Fruit fly (Drosophila melanogaster): ENCODE measurements around the gene CG33080.

The CG33080 gene

dm6 chrX:5699824-5700498, 17.6 kb downstream of the CG33080 start (continued):
- TF ChIP-seq ewg (GFP tag; optimal IDR thresholded peaks at IDR 0.05) (peak; percentile 52), E2f2 (GFP tag; IDR thresholded peaks at IDR 0.05) (peak; percentile 35; the same call in 1 of the 2 replicates), cad (GFP tag; optimal IDR thresholded peaks at IDR 0.05) (no peak), otp (GFP tag; IDR thresholded peaks at IDR 0.05) (peak; percentile 39; the same call in 1 of the 3 replicates), da (GFP tag; optimal IDR thresholded peaks at IDR 0.05) (no peak), CG7372 (GFP tag; IDR thresholded peaks at IDR 0.05) (no peak), stwl (tag; optimal IDR thresholded peaks at IDR 0.05) (no peak), CG13287 (GFP tag; IDR thresholded peaks at IDR 0.05; ENCODE audit: partially characterized antibody) (no peak), CG6683 (GFP tag; optimal IDR thresholded peaks at IDR 0.05) (peak; percentile 4), CG11723 (GFP tag; optimal IDR thresholded peaks at IDR 0.05) (peak; percentile 26), wek (GFP tag; optimal IDR thresholded peaks at IDR 0.05) (no peak), CG4730 (GFP tag; IDR thresholded peaks at IDR 0.05) (no peak), CG42726 (GFP tag; IDR thresholded peaks at IDR 0.05; ENCODE audit: partially characterized antibody) (no peak), tll (GFP tag; optimal IDR thresholded peaks at IDR 0.05) (no peak), sr (GFP tag; IDR thresholded peaks at IDR 0.05) (peak; percentile 49), seq (GFP tag; IDR thresholded peaks at IDR 0.05) (peak; percentile 28; the same call in 1 of the 2 replicates), sqz (GFP tag; optimal IDR thresholded peaks at IDR 0.05) (peak; percentile 27), pzg (GFP tag; optimal IDR thresholded peaks at IDR 0.05) (no peak), crol (GFP tag; IDR thresholded peaks at IDR 0.05) (peak; percentile 95), CG33213 (GFP tag; optimal IDR thresholded peaks at IDR 0.05) (no peak), D (optimal IDR thresholded peaks at IDR 0.05) (no peak), D (GFP tag; optimal IDR thresholded peaks at IDR 0.05) (peak; percentile 54), CG11456 (GFP tag; IDR thresholded peaks at IDR 0.05) (no peak), Myb (GFP tag; optimal IDR thresholded peaks at IDR 0.05) (peak; percentile 4), nom (GFP tag; optimal IDR thresholded peaks at IDR 0.05) (no peak), cwo (GFP tag; optimal IDR thresholded peaks at IDR 0.05) (peak; percentile 48), CG8290 (GFP tag; optimal IDR thresholded peaks at IDR 0.05) (no peak), CG8290 (tag; optimal IDR thresholded peaks at IDR 0.05) (peak in 1 of 2 experiments; percentile 31), ind (GFP tag; optimal IDR thresholded peaks at IDR 0.05) (peak; percentile 63), CG6689 (GFP tag; IDR thresholded peaks at IDR 0.05) (peak; percentile 70), HLH4C (GFP tag; IDR thresholded peaks at IDR 0.05; ENCODE audit: partially characterized antibody) (0 out of 3 replicates have a peak, but pooled peaks have one; percentile 12), Gug (GFP tag; IDR thresholded peaks at IDR 0.05) (peak; percentile 43; the same call in 3 of the 4 replicates), schlank (tag; optimal IDR thresholded peaks at IDR 0.05) (no peak), Sry-δ (GFP tag; optimal IDR thresholded peaks at IDR 0.05) (no peak), sens-2 (GFP tag; IDR thresholded peaks at IDR 0.05) (no peak), NC2α (GFP tag; optimal IDR thresholded peaks at IDR 0.05) (no peak), ssp (GFP tag; IDR thresholded peaks at IDR 0.05) (0 out of 2 replicates have a peak, but pooled peaks have one; percentile 33), ci (GFP tag; IDR thresholded peaks at IDR 0.05) (peak; percentile 70; the same call in 2 of the 3 replicates), wdn (GFP tag; IDR thresholded peaks at IDR 0.05) (no peak), Hey (tag; optimal IDR thresholded peaks at IDR 0.05) (no peak), CG14050 (GFP tag; IDR thresholded peaks at IDR 0.05) (peak; percentile 29; the same call in 1 of the 3 replicates), chm (GFP tag; IDR thresholded peaks at IDR 0.05) (no peak), gfzf (GFP tag; optimal IDR thresholded peaks at IDR 0.05) (no peak), CG10209 (GFP tag; optimal IDR thresholded peaks at IDR 0.05) (peak; percentile 64), ato (GFP tag; IDR thresholded peaks at IDR 0.05; ENCODE audit: partially characterized antibody) (no peak), Ets65A (GFP tag) (peak; percentile 86), CG8944 (GFP tag; optimal IDR thresholded peaks at IDR 0.05) (peak; percentile 22), CG6854 (GFP tag; optimal IDR thresholded peaks at IDR 0.05) (peak; percentile 55), Lim3 (GFP tag; IDR thresholded peaks at IDR 0.05) (no peak), Ravus (GFP tag; IDR thresholded peaks at IDR 0.05) (no peak)

Measured in whole organism, embryonic.